Fruit fly (Drosophila melanogaster): ENCODE measurements around the gene Msr-110.
A peak's percentile ranks its signal among the peaks of the same experiment; 100 is the strongest.

Gene Msr-110

DNA sequence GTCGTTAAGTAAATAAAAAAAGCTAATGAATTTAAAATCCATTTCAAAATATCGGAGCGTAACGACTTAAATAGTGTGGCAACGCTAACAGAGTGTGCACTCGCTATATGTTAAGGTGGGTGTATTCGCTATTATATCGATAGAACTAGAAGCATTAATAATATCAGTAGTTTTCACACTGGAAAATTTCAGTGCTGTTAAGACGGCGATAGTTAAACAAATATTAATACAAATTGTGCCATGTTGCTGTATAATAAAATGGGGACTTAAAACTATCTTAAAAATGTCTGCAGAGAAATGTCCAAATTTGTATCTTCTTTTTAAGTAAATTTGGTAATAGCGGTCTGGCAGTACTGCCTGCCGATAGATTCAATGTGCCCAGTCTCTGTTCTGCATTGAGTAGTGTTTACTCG is 6.2 kb upstream of the Msr-110 start (continued):
- TF ChIP-seq twi (tag; optimal IDR thresholded peaks at IDR 0.05), result no peak
- peak; percentile 89 for TF ChIP-seq CG30403 (GFP tag; optimal IDR thresholded peaks at IDR 0.05)
- TF ChIP-seq vnd (GFP tag; IDR thresholded peaks at IDR 0.05; ENCODE audit: partially characterized antibody), result peak; percentile 77
- TF ChIP-seq CG6791 (GFP tag; IDR thresholded peaks at IDR 0.05; ENCODE audit: partially characterized antibody), result peak; percentile 77
- no peak for TF ChIP-seq sug (tag; optimal IDR thresholded peaks at IDR 0.05)
- peak; percentile 77 for TF ChIP-seq gsb (GFP tag; IDR thresholded peaks at IDR 0.05)
- peak; percentile 81 for TF ChIP-seq gt (GFP tag; IDR thresholded peaks at IDR 0.05)
- TF ChIP-seq CG30431 (GFP tag; optimal IDR thresholded peaks at IDR 0.05), result peak; percentile 81
- TF ChIP-seq btn (GFP tag; optimal IDR thresholded peaks at IDR 0.05), result peak; percentile 71
- TF ChIP-seq CG2712 (tag; optimal IDR thresholded peaks at IDR 0.05), result peak; percentile 86
- peak; percentile 78 for TF ChIP-seq caup (GFP tag; optimal IDR thresholded peaks at IDR 0.05; ENCODE audit: severe bottlenecking)
- TF ChIP-seq CG18599 (GFP tag; optimal IDR thresholded peaks at IDR 0.05), result peak; percentile 85
- no peak for TF ChIP-seq CG2678 (tag; optimal IDR thresholded peaks at IDR 0.05)
- TF ChIP-seq tio (GFP tag; optimal IDR thresholded peaks at IDR 0.05), result peak; percentile 68
- peak; percentile 73 for TF ChIP-seq CG10959 (GFP tag; IDR thresholded peaks at IDR 0.05)
- TF ChIP-seq mirr (GFP tag; optimal IDR thresholded peaks at IDR 0.05), result no peak
- no peak for TF ChIP-seq CG31441 (GFP tag; IDR thresholded peaks at IDR 0.05)
- no peak for TF ChIP-seq exex (tag; optimal IDR thresholded peaks at IDR 0.05)
- peak; percentile 75 for TF ChIP-seq pita (GFP tag; optimal IDR thresholded peaks at IDR 0.05)
- peak; percentile 79 for TF ChIP-seq Bdp1 (GFP tag; optimal IDR thresholded peaks at IDR 0.05)
- TF ChIP-seq sens-2 (GFP tag; IDR thresholded peaks at IDR 0.05), result peak; percentile 79
- TF ChIP-seq CG3163 (GFP tag; optimal IDR thresholded peaks at IDR 0.05), result peak; percentile 49
- TF ChIP-seq CG3726 (GFP tag; IDR thresholded peaks at IDR 0.05), result peak; percentile 78; the same call in 2 of the 3 replicates
- peak; percentile 79 for TF ChIP-seq Meics (GFP tag; optimal IDR thresholded peaks at IDR 0.05)
- peak; percentile 83 for TF ChIP-seq Bgb (GFP tag; IDR thresholded peaks at IDR 0.05; ENCODE audit: partially characterized antibody)
- no peak; the same call in 1 of the 2 replicates for TF ChIP-seq tna (GFP tag; IDR thresholded peaks at IDR 0.05; ENCODE audit: partially characterized antibody)
- peak; percentile 87 for TF ChIP-seq CG10654 (GFP tag; optimal IDR thresholded peaks at IDR 0.05)
- TF ChIP-seq CG4707 (GFP tag; optimal IDR thresholded peaks at IDR 0.05), result no peak
- no peak for TF ChIP-seq sc (optimal IDR thresholded peaks at IDR 0.05)
- TF ChIP-seq sc (GFP tag; optimal IDR thresholded peaks at IDR 0.05), result no peak
- no peak for TF ChIP-seq unpg (GFP tag; optimal IDR thresholded peaks at IDR 0.05)
- no peak for TF ChIP-seq CG11504 (tag; optimal IDR thresholded peaks at IDR 0.05)
- TF ChIP-seq CG6654 (GFP tag; optimal IDR thresholded peaks at IDR 0.05), result peak; percentile 50
- peak; percentile 79 for TF ChIP-seq fd3F (GFP tag; optimal IDR thresholded peaks at IDR 0.05)
- peak; percentile 91 for TF ChIP-seq CG13287 (GFP tag; IDR thresholded peaks at IDR 0.05; ENCODE audit: partially characterized antibody)
- TF ChIP-seq dmrt99B (tag; optimal IDR thresholded peaks at IDR 0.05), result no peak
- TF ChIP-seq CG17359 (tag; optimal IDR thresholded peaks at IDR 0.05), result peak; percentile 84
- TF ChIP-seq CG15479 (GFP tag; optimal IDR thresholded peaks at IDR 0.05), result no peak
- TF ChIP-seq bigmax (GFP tag; optimal IDR thresholded peaks at IDR 0.05), result no peak
- TF ChIP-seq slp2 (GFP tag; optimal IDR thresholded peaks at IDR 0.05), result peak; percentile 79
- 0 out of 2 replicates have a peak, but pooled peaks have one; percentile 32 for TF ChIP-seq CG32767 (GFP tag; IDR thresholded peaks at IDR 0.05)
- TF ChIP-seq lola (GFP tag; optimal IDR thresholded peaks at IDR 0.05), result peak in 1 of 3 experiments; percentile 74
- TF ChIP-seq HLH3B (GFP tag; IDR thresholded peaks at IDR 0.05), result peak; percentile 90
- TF ChIP-seq fd102C (GFP tag; optimal IDR thresholded peaks at IDR 0.05), result no peak
- no peak for TF ChIP-seq Asciz (GFP tag; optimal IDR thresholded peaks at IDR 0.05)
- TF ChIP-seq sna (GFP tag; IDR thresholded peaks at IDR 0.05; ENCODE audit: partially characterized antibody), result peak; percentile 86
- peak; percentile 60; the same call in 1 of the 2 replicates for TF ChIP-seq Nf-YA (GFP tag; IDR thresholded peaks at IDR 0.05)
- TF ChIP-seq disco-r (GFP tag; optimal IDR thresholded peaks at IDR 0.05), result peak; percentile 73
- TF ChIP-seq CG18011 (GFP tag; optimal IDR thresholded peaks at IDR 0.05), result peak; percentile 67
